Worm (Caenorhabditis elegans) whole organism, L2 larva: ENCODE data around the gene Y82E9BR.20.
"Not testable (repeated sequence)": the region's sequence is repeated elsewhere in the genome, so short reads cannot be mapped to it uniquely, and the experiment has no call there.

Experiments used
- F13H6.1 ChIP-seq: sonication (generic microtip); optimal IDR thresholded peaks from 2 replicates; lab custom pipeline; 2016; ENCODE audit warnings: missing genetic modification characterization, missing compliant biosample characterization
- R02D3.7 ChIP-seq: fragments of 150-350 bp; optimal IDR thresholded peaks from 2 replicates; lab custom pipeline; 2014; ENCODE audit warnings: missing biosample characterization, missing genetic modification characterization
- Y55F3AM.14 ChIP-seq: fragments of 200-800 bp; sonication (Bioruptor generic); optimal IDR thresholded peaks from 2 replicates; lab custom pipeline; 2018; ENCODE audit warnings: mild to moderate bottlenecking, missing genetic modification characterization, missing compliant biosample characterization
- ZK546.5 ChIP-seq: sonication (generic microtip); optimal IDR thresholded peaks from 2 replicates; lab custom pipeline; 2017; ENCODE audit warnings: missing biosample characterization, missing genetic modification characterization
- aly-2 ChIP-seq: fragments of 150-350 bp; optimal IDR thresholded peaks from 2 replicates; lab custom pipeline; 2014; ENCODE audit warnings: missing biosample characterization, missing genetic modification characterization
- ama-1 ChIP-seq: fragments of 150-350 bp; optimal IDR thresholded peaks from 2 replicates; lab custom pipeline; 2018; ENCODE audit warnings: inconsistent platforms
- ceh-16 ChIP-seq: fragments of 150-350 bp; optimal IDR thresholded peaks from 2 replicates; lab custom pipeline; 2014; ENCODE audit warnings: missing biosample characterization, missing genetic modification characterization
- ceh-82 ChIP-seq: fragments of 150-350 bp; optimal IDR thresholded peaks from 2 replicates; lab custom pipeline; 2014; ENCODE audit warnings: missing biosample characterization, missing genetic modification characterization
- crh-2 ChIP-seq: sonication (generic microtip); optimal IDR thresholded peaks from 2 replicates; lab custom pipeline; 2017; ENCODE audit warnings: missing biosample characterization, missing genetic modification characterization
- dmd-4 ChIP-seq: sonication (generic microtip); optimal IDR thresholded peaks from 2 replicates; lab custom pipeline; 2017; ENCODE audit warnings: missing biosample characterization, missing genetic modification characterization
- egl-27 ChIP-seq: sonication (generic microtip); optimal IDR thresholded peaks from 3 replicates; lab custom pipeline; 2017; ENCODE audit warnings: missing biosample characterization, missing genetic modification reagents, missing genetic modification characterization
- elt-1 ChIP-seq: fragments of 150-350 bp; optimal IDR thresholded peaks from 2 replicates; lab custom pipeline; 2014; ENCODE audit warnings: missing biosample characterization, missing genetic modification characterization
- elt-3 ChIP-seq: sonication (generic microtip); optimal IDR thresholded peaks from 2 replicates; lab custom pipeline; 2017; ENCODE audit warnings: missing biosample characterization, missing genetic modification characterization
- fos-1 ChIP-seq: fragments of 150-350 bp; optimal IDR thresholded peaks from 2 replicates; lab custom pipeline; 2014; ENCODE audit warnings: missing biosample characterization, missing genetic modification characterization
- gmeb-1 ChIP-seq: fragments of 150-350 bp; optimal IDR thresholded peaks from 2 replicates; lab custom pipeline; 2014; ENCODE audit warnings: missing biosample characterization, missing genetic modification characterization
- lin-39 ChIP-seq: fragments of 150-350 bp; optimal IDR thresholded peaks from 2 replicates; lab custom pipeline; 2014; ENCODE audit warnings: missing biosample characterization, missing genetic modification reagents, missing genetic modification characterization
- lsy-2 ChIP-seq, 2 experiments: fragments of 150-350 bp in 1 of 2; sonication (generic microtip) in 1 of 2; optimal IDR thresholded peaks; 2 replicates each; lab custom pipeline; 2014 to 2017; ENCODE audit warnings: missing biosample characterization in 2 of 2, missing genetic modification characterization in 2 of 2
- mab-5 ChIP-seq: fragments of 150-350 bp; optimal IDR thresholded peaks from 2 replicates; lab custom pipeline; 2014; ENCODE audit warnings: missing biosample characterization, missing genetic modification characterization
- mbf-1 ChIP-seq: sonication (generic microtip); optimal IDR thresholded peaks from 2 replicates; lab custom pipeline; 2017; ENCODE audit warnings: missing biosample characterization, missing genetic modification characterization
- nhr-10 ChIP-seq: sonication (generic microtip); optimal IDR thresholded peaks from 2 replicates; lab custom pipeline; 2017; ENCODE audit warnings: missing biosample characterization, missing genetic modification characterization
- nhr-12 ChIP-seq: fragments of 150-350 bp; optimal IDR thresholded peaks from 2 replicates; lab custom pipeline; 2014; ENCODE audit warnings: missing biosample characterization, missing genetic modification characterization
- nhr-129 ChIP-seq: fragments of 150-350 bp; optimal IDR thresholded peaks from 2 replicates; lab custom pipeline; 2014; ENCODE audit warnings: missing biosample characterization, missing genetic modification characterization
- nhr-23 ChIP-seq: fragments of 150-350 bp; optimal IDR thresholded peaks from 2 replicates; lab custom pipeline; 2014; ENCODE audit warnings: missing biosample characterization, missing genetic modification reagents, missing genetic modification characterization
- nhr-237 ChIP-seq: fragments of 150-350 bp; optimal IDR thresholded peaks from 2 replicates; lab custom pipeline; 2014; ENCODE audit warnings: missing biosample characterization, missing genetic modification characterization
- nhr-25 ChIP-seq: fragments of 150-350 bp; sonication (generic microtip); optimal IDR thresholded peaks from 3 replicates; lab custom pipeline; 2014; ENCODE audit warnings: missing biosample characterization, missing genetic modification characterization
- peb-1 ChIP-seq: fragments of 150-350 bp; optimal IDR thresholded peaks from 2 replicates; lab custom pipeline; 2014; ENCODE audit warnings: missing biosample characterization, missing genetic modification characterization
- skn-1 ChIP-seq: sonication (generic microtip); optimal IDR thresholded peaks from 2 replicates; lab custom pipeline; 2017; ENCODE audit warnings: missing biosample characterization, missing genetic modification characterization
- sma-3 ChIP-seq: sonication (generic microtip); optimal IDR thresholded peaks from 2 replicates; lab custom pipeline; 2016; ENCODE audit warnings: missing genetic modification reagents, missing genetic modification characterization, missing compliant biosample characterization
- sma-9 ChIP-seq, 2 experiments: fragments of 150-350 bp in 1 of 2; sonication (generic microtip) in 1 of 2; optimal IDR thresholded peaks; 2 replicates each; lab custom pipeline; 2014 to 2016; ENCODE audit warnings: missing genetic modification characterization in 2 of 2, mild to moderate bottlenecking in 1 of 2, missing biosample characterization in 1 of 2, missing compliant biosample characterization in 1 of 2, missing genetic modification reagents in 1 of 2, moderate library complexity in 1 of 2
- unc-39 ChIP-seq: fragments of 150-350 bp; optimal IDR thresholded peaks from 2 replicates; lab custom pipeline; 2014; ENCODE audit warnings: missing biosample characterization, missing genetic modification characterization
- unc-62 ChIP-seq: fragments of 150-350 bp; optimal IDR thresholded peaks from 2 replicates; lab custom pipeline; 2014; ENCODE audit warnings: missing biosample characterization, missing genetic modification reagents, missing genetic modification characterization
- zag-1 ChIP-seq: fragments of 150-350 bp; optimal IDR thresholded peaks from 2 replicates; lab custom pipeline; 2014; ENCODE audit warnings: missing biosample characterization, missing genetic modification characterization
- ztf-1 ChIP-seq: fragments of 200-800 bp; sonication (Bioruptor generic); conservative IDR thresholded peaks from 2 replicates; pipeline ENCODE4 v1.3.6; 2022; ENCODE audit warnings: missing genetic modification characterization, missing compliant biosample characterization
- ztf-4 ChIP-seq: fragments of 150-350 bp; optimal IDR thresholded peaks from 2 replicates; lab custom pipeline; 2014; ENCODE audit warnings: missing biosample characterization, missing genetic modification characterization

Y82E9BR.20 gene

DNA sequence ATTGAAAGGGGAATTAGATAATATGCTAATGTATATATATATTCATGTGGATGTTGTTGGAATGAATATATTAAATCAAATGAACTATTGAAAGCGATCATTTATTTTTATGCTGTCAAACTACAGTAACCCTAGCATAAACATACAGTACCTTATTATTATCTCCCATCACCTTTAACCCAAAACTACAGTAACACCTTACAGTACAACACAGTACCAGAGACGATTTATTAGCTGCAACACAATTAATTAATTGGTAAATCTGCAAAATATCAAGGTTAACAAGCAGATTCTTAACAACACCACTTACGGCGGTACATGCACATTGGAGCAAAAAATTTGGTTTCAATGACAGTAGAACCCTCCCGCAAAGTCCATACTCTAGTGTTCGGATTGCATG lies 18.9 kb upstream of the Y82E9BR.20 start, which contains the start of gene Y82E9BL.1:
Y82E9BL.1 (minus strand) TSS at position 101 of the 400 bp plus-strand sequence.
- TF ChIP-seq elt-3 (tag; lab: Kevin White, UChicago) (no peak), dmd-4 (tag; lab: Kevin White, UChicago) (no peak), nhr-12 (tag; lab: Kevin White, UChicago) (no peak), lin-39 (tag; lab: Kevin White, UChicago) (no peak), lsy-2 (tag; optimal IDR thresholded peaks at IDR 0.05; lab: Kevin White, UChicago) (no peak), sma-3 (GFP tag; lab: Kevin White, UChicago) (no peak), mab-5 (no peak), nhr-10 (tag; lab: Kevin White, UChicago) (no peak), ztf-1 (no peak), peb-1 (no peak)

DNA sequence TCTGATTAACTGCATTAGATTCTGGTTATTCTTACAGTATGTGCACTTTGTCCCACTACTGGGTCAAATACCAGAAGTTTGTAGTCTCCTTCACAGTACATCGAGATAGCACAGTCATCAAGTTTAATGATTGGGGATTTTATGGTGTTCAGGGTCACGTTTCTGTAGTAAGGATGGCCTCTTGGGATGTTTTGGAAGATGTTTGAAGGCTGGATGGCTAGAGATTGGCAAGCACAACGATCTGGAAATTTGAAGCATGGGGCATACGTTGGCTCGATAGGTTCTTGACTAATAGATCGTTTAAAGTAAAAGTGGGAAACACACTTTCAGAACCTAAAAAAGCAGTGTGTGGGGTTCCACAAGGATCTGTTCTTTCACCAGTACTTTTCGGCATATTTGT lies 16.2 kb upstream of the Y82E9BR.20 start, which contains the start of gene Y82E9BR.8:
Y82E9BR.8 (minus strand) TSS at position 101 of the 400 bp plus-strand sequence.
- TF ChIP-seq R02D3.7, egl-27, zag-1 (tag; lab: Kevin White, UChicago): not testable (repeated sequence)
- TF ChIP-seq, all 48 proteins: peak for 0; not testable (repeated sequence) for 48

DNA sequence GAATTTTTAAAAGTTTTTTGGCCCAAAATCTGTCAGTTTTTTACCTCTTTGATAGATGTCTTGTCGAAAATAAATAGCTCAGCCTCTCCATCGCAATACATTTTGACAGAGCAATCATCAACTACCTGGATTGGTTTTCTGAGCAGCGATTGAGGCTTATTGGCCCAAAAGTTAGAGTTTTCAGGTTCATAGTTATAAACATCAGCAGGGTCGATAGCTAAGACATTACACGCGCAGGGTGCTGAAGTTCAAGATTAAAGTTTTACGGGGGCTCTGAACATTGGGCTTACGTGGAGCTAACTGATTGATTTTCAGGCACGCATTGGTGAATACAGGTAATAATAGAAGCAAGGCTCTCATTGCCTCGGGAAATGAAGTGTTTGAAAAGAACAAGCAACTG lies 14.5 kb upstream of the Y82E9BR.20 start, which contains the start of gene Y82E9BR.9:
Y82E9BR.9 (minus strand) TSS at position 101 of the 400 bp plus-strand sequence.
- no peak for TF ChIP-seq ceh-82
- no peak for TF ChIP-seq nhr-23 (tag; lab: Kevin White, UChicago)
- TF ChIP-seq F13H6.1 (tag; lab: Kevin White, UChicago), result no peak
- no peak for TF ChIP-seq aly-2 (tag; lab: Kevin White, UChicago)
- TF ChIP-seq zag-1 (tag; lab: Kevin White, UChicago), result no peak
- no peak for TF ChIP-seq ZK546.5 (tag; lab: Kevin White, UChicago)
- TF ChIP-seq elt-3 (tag; lab: Kevin White, UChicago), result no peak

DNA sequence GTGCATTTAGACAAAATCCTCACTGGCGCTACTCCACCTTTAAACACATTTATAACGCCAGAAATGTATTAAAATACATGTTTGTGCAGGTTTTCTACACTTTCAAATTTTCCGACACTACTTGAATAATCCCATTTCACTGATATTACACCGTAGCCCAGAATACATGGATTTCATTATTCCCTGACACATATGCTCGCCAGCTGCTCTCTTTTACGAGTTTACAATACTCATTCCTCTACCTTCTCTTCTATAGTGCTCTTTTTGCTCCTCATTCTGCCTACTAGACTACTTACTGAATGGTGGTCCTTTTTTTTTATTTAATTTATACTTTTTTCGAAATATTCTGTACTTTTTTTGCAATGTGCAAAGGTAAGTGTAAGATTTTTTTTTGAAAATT lies 1.6 kb upstream of the Y82E9BR.20 start:
- TF ChIP-seq skn-1 (no peak), sma-9 (GFP tag; optimal IDR thresholded peaks at IDR 0.05; lab: Kevin White, UChicago) (no peak), sma-9 (tag; optimal IDR thresholded peaks at IDR 0.05; lab: Kevin White, UChicago) (no peak), elt-3 (tag; lab: Kevin White, UChicago) (no peak), crh-2 (tag; lab: Kevin White, UChicago) (no peak), fos-1 (no peak), nhr-10 (tag; lab: Kevin White, UChicago) (no peak), nhr-23 (tag; lab: Kevin White, UChicago) (no peak), unc-39 (tag; lab: Kevin White, UChicago) (no peak), nhr-129 (tag; lab: Kevin White, UChicago) (no peak), nhr-237 (no peak), unc-62 (GFP tag; lab: Kevin White, UChicago) (no peak), elt-1 (tag; lab: Kevin White, UChicago) (no peak), ceh-16 (no peak), nhr-12 (tag; lab: Kevin White, UChicago) (no peak), aly-2 (tag; lab: Kevin White, UChicago) (no peak), sma-3 (GFP tag; lab: Kevin White, UChicago) (no peak), lsy-2 (tag; optimal IDR thresholded peaks at IDR 0.05; lab: Kevin White, UChicago) (no peak), ama-1 (lab: Kevin White, UChicago) (no peak)

DNA sequence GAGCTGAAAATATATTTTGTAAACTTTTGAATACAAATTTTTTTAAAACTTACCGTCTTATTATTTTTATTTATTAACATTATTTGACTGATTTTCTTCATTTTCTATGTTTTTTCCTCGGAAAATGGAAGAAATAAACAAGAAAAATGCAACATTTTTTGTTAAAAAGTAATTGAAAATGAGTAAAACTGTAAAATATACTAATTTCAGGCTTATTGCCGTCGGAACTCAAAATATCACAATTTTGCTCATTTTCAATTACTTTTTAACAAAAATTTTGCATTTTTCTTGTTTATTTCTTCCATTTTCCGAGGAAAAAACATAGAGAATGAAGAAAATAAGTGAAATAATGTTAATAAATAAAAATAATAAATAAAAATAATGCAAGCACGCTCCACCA lies 1.3 kb downstream of the Y82E9BR.20 start, which contains the start of gene Y82E9BR.10:
Y82E9BR.10 (minus strand) TSS at position 101 of the 400 bp plus-strand sequence.
- not testable (repeated sequence) for TF ChIP-seq ztf-4, gmeb-1, F13H6.1 (tag; lab: Kevin White, UChicago)

DNA sequence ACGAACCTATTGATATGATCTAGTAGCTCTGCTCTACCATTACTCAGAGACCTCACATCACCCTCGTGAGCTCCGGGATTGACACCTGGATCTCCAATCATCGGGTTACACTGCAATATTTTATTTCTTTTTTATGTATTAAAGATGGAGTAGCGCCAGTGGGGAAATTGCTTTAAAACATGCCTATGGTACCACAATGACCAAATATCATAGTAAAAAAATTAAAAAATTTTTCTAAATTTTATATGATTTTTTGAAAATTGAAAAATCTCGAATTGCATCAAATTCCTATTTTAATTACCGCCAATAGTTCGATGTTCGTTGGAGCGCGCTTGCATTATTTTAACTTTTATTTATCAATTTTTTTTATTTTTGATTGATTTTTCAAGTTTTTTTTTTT lies 3.7 kb downstream of the Y82E9BR.20 start, which contains the start of gene pals-40:
pals-40 (minus strand) TSS at position 101 of the 400 bp plus-strand sequence.
- not testable (repeated sequence) for TF ChIP-seq nhr-25 (tag; lab: Kevin White, UChicago); Y55F3AM.14 (GFP tag; lab: Kevin White, UChicago); mbf-1 (tag; lab: Kevin White, UChicago)
